Fruit fly (Drosophila melanogaster) whole organism, embryonic: ENCODE results near the gene CG43179.

ENCODE experiments used
- Atf3 ChIP-seq: fragments of 200-800 bp; sonication (Bioruptor generic); optimal IDR thresholded peaks from 3 replicates; lab custom pipeline; 2016; ENCODE audit warnings: missing biosample characterization, missing genetic modification characterization
- B-H2 ChIP-seq: fragments of 200-800 bp; sonication (Bioruptor generic); optimal IDR thresholded peaks from 2 replicates; lab custom pipeline; 2018; ENCODE audit warnings: missing biosample characterization, mild to moderate bottlenecking, missing genetic modification characterization
- CG10431 ChIP-seq: fragments of 200-800 bp; sonication (Bioruptor generic); optimal IDR thresholded peaks from 3 replicates; lab custom pipeline; 2018; ENCODE audit warnings: missing biosample characterization, mild to moderate bottlenecking, missing genetic modification characterization
- CG10654 ChIP-seq: fragments of 200-800 bp; sonication (Bioruptor generic); optimal IDR thresholded peaks from 2 replicates; lab custom pipeline; 2016; ENCODE audit warnings: missing biosample characterization, missing genetic modification characterization
- CG11560 ChIP-seq: fragments of 200-800 bp; sonication (Bioruptor generic); IDR thresholded peaks from 3 replicates; pipeline ENCODE4 v1.3.6; 2022; ENCODE audit warnings: missing biosample characterization, missing genetic modification characterization
- CG12236 ChIP-seq: fragments of 200-800 bp; sonication (Bioruptor generic); optimal IDR thresholded peaks from 2 replicates; lab custom pipeline; 2016; ENCODE audit warnings: missing biosample characterization, missing genetic modification characterization
- CG13123 ChIP-seq: fragments of 200-800 bp; sonication (Bioruptor generic); optimal IDR thresholded peaks from 2 replicates; lab custom pipeline; 2016; ENCODE audit warnings: missing biosample characterization, missing genetic modification characterization
- CG13424 ChIP-seq: fragments of 200-800 bp; sonication (Bioruptor generic); optimal IDR thresholded peaks from 2 replicates; lab custom pipeline; 2019; ENCODE audit warnings: missing biosample characterization, mild to moderate bottlenecking, missing genetic modification characterization, moderate library complexity
- CG13894 ChIP-seq: fragments of 200-800 bp; sonication (Bioruptor generic); optimal IDR thresholded peaks from 3 replicates; lab custom pipeline; 2018; ENCODE audit warnings: missing biosample characterization, mild to moderate bottlenecking, missing genetic modification characterization, moderate library complexity
- CG14860 ChIP-seq: fragments of 200-800 bp; sonication (Bioruptor generic); IDR thresholded peaks from 3 replicates; pipeline ENCODE4 v1.3.6; 2022; ENCODE audit warnings: missing biosample characterization, missing genetic modification characterization; ENCODE audit not compliant: partially characterized antibody
- CG14965 ChIP-seq: fragments of 200-800 bp; sonication (Bioruptor generic); optimal IDR thresholded peaks from 2 replicates; lab custom pipeline; 2016; ENCODE audit warnings: missing biosample characterization, missing genetic modification characterization, borderline replicate concordance
- CG15514 ChIP-seq: fragments of 200-800 bp; sonication (Bioruptor generic); optimal IDR thresholded peaks from 3 replicates; lab custom pipeline; 2017; ENCODE audit warnings: missing biosample characterization, missing genetic modification characterization, mild to moderate bottlenecking, moderate library complexity, missing genetic modification reagents
- CG17359 ChIP-seq: fragments of 200-800 bp; sonication (Bioruptor generic); optimal IDR thresholded peaks from 3 replicates; lab custom pipeline; 2018; ENCODE audit warnings: missing biosample characterization, mild to moderate bottlenecking, missing genetic modification characterization, moderate library complexity
- CG17612 ChIP-seq: fragments of 200-800 bp; sonication (Bioruptor generic); IDR thresholded peaks from 2 replicates; pipeline ENCODE4 v1.3.6; 2022; ENCODE audit warnings: missing biosample characterization, missing genetic modification characterization
- CG17829 ChIP-seq: fragments of 200-800 bp; optimal IDR thresholded peaks from 2 replicates; lab custom pipeline; 2019; ENCODE audit warnings: missing biosample characterization, mild to moderate bottlenecking, missing genetic modification characterization, moderate library complexity
- CG2129 ChIP-seq: fragments of 200-800 bp; sonication (Bioruptor generic); IDR thresholded peaks from 2 replicates; pipeline ENCODE4 v1.3.6; 2022; ENCODE audit warnings: missing biosample characterization, missing genetic modification characterization; ENCODE audit not compliant: partially characterized antibody
- CG2712 ChIP-seq: fragments of 200-800 bp; optimal IDR thresholded peaks from 3 replicates; lab custom pipeline; 2019; ENCODE audit warnings: missing biosample characterization, mild to moderate bottlenecking, missing genetic modification characterization, moderate library complexity
- CG30431 ChIP-seq: fragments of 200-800 bp; sonication (Bioruptor generic); optimal IDR thresholded peaks from 2 replicates; lab custom pipeline; 2017; ENCODE audit warnings: missing biosample characterization, missing genetic modification characterization
- CG31441 ChIP-seq: fragments of 200-800 bp; sonication (Bioruptor generic); IDR thresholded peaks from 2 replicates; pipeline ENCODE4 v1.3.6; 2022; ENCODE audit warnings: missing biosample characterization, missing genetic modification characterization
- CG34376 ChIP-seq: fragments of 200-800 bp; sonication (Bioruptor generic); optimal IDR thresholded peaks from 2 replicates; lab custom pipeline; 2018; ENCODE audit warnings: missing biosample characterization, mild to moderate bottlenecking, missing genetic modification characterization
- CG5180 ChIP-seq: fragments of 200-800 bp; sonication (Bioruptor generic); optimal IDR thresholded peaks from 3 replicates; lab custom pipeline; 2017; ENCODE audit warnings: missing biosample characterization, missing genetic modification characterization, mild to moderate bottlenecking, moderate library complexity, missing genetic modification reagents
- CG5953 ChIP-seq: fragments of 200-800 bp; sonication (Bioruptor generic); IDR thresholded peaks from 2 replicates; pipeline ENCODE4 v1.3.6; 2022; ENCODE audit warnings: missing biosample characterization, missing genetic modification characterization
- CG8478 ChIP-seq: fragments of >200 bp; optimal IDR thresholded peaks from 2 replicates; lab custom pipeline; 2018
- Dref ChIP-seq: fragments of 200-800 bp; sonication (Bioruptor generic); IDR thresholded peaks from 2 replicates; pipeline ENCODE4 v1.3.6; 2022; ENCODE audit warnings: missing biosample characterization, missing genetic modification characterization
- Ets65A ChIP-seq: fragments of 200-800 bp; sonication (Bioruptor generic); peaks from one replicate; lab custom pipeline; 2016; ENCODE audit warnings: missing biosample characterization, missing genetic modification characterization
- Hr3 ChIP-seq: fragments of 200-800 bp; sonication (Bioruptor generic); optimal IDR thresholded peaks from 3 replicates; lab custom pipeline; 2016; ENCODE audit warnings: missing biosample characterization, missing genetic modification characterization
- Hr78 ChIP-seq, 2 experiments: fragments of 200-800 bp in 1 of 2; fragments of >200 bp in 1 of 2; sonication (Bioruptor generic) in 1 of 2; optimal IDR thresholded peaks; 2 replicates each; lab custom pipeline; 2017 to 2019; ENCODE audit warnings: missing biosample characterization in 2 of 2, missing genetic modification characterization in 2 of 2, mild to moderate bottlenecking in 1 of 2, moderate library complexity in 1 of 2
- MTF-1 ChIP-seq: fragments of 200-800 bp; sonication (Bioruptor generic); optimal IDR thresholded peaks from 2 replicates; lab custom pipeline; 2018; ENCODE audit warnings: missing biosample characterization, mild to moderate bottlenecking, missing genetic modification characterization, borderline replicate concordance
- NC2α ChIP-seq: fragments of 200-800 bp; sonication (Bioruptor generic); optimal IDR thresholded peaks from 2 replicates; lab custom pipeline; 2016; ENCODE audit warnings: missing biosample characterization, missing genetic modification characterization
- Oli ChIP-seq: fragments of 200-800 bp; sonication (Bioruptor generic); optimal IDR thresholded peaks from 2 replicates; lab custom pipeline; 2018; ENCODE audit warnings: missing biosample characterization, mild to moderate bottlenecking, missing genetic modification characterization, moderate library complexity
- TFAM ChIP-seq: fragments of 200-800 bp; sonication (Bioruptor generic); optimal IDR thresholded peaks from 2 replicates; lab custom pipeline; 2017; ENCODE audit warnings: missing biosample characterization, missing genetic modification characterization, inconsistent platforms
- ab ChIP-seq: fragments of 200-800 bp; sonication (Bioruptor generic); optimal IDR thresholded peaks from 2 replicates; lab custom pipeline; 2016; ENCODE audit warnings: missing biosample characterization, missing genetic modification characterization
- aop ChIP-seq: fragments of 200-800 bp; sonication (Bioruptor generic); IDR thresholded peaks from 2 replicates; pipeline ENCODE4 v1.3.6; 2022; ENCODE audit warnings: missing biosample characterization, missing genetic modification characterization
- ap ChIP-seq: fragments of 200-800 bp; sonication (Bioruptor generic); IDR thresholded peaks from 2 replicates; pipeline ENCODE4 v1.3.6; 2022; ENCODE audit warnings: missing biosample characterization, missing genetic modification characterization
- bsh ChIP-seq, 2 experiments: fragments of 200-800 bp; sonication (Bioruptor generic); optimal IDR thresholded peaks; 2 replicates each; lab custom pipeline; 2017 to 2018; ENCODE audit warnings: mild to moderate bottlenecking in 2 of 2, missing biosample characterization in 2 of 2, missing genetic modification characterization in 2 of 2, moderate library complexity in 1 of 2
- cas ChIP-seq: fragments of 200-800 bp; sonication (Bioruptor generic); IDR thresholded peaks from 2 replicates; pipeline ENCODE4 v1.3.6; 2022; ENCODE audit warnings: missing biosample characterization, missing genetic modification characterization
- crc ChIP-seq: fragments of 200-800 bp; sonication (Bioruptor generic); optimal IDR thresholded peaks from 2 replicates; lab custom pipeline; 2016; ENCODE audit warnings: missing biosample characterization, missing genetic modification characterization
- grau ChIP-seq: fragments of 200-800 bp; optimal IDR thresholded peaks from 3 replicates; lab custom pipeline; 2019; ENCODE audit warnings: missing biosample characterization, mild to moderate bottlenecking, missing genetic modification characterization, moderate library complexity
- hth ChIP-seq: fragments of >200 bp; optimal IDR thresholded peaks from 2 replicates; lab custom pipeline; 2017; ENCODE audit warnings: inconsistent platforms
- ken ChIP-seq: fragments of 200-800 bp; sonication (Bioruptor generic); IDR thresholded peaks from 3 replicates; pipeline ENCODE4 v1.3.6; 2022; ENCODE audit warnings: missing biosample characterization, missing genetic modification characterization
- lab ChIP-seq: fragments of 200-800 bp; sonication (Bioruptor generic); optimal IDR thresholded peaks from 3 replicates; lab custom pipeline; 2017; ENCODE audit warnings: missing biosample characterization, missing genetic modification characterization, mild to moderate bottlenecking, moderate library complexity, missing genetic modification reagents
- lola ChIP-seq, 3 experiments: fragments of >200 bp in 2 of 3; fragments of 200-800 bp in 1 of 3; sonication (Bioruptor generic) in 1 of 3; optimal IDR thresholded peaks; 2 replicates each; lab custom pipeline; 2017 to 2019; ENCODE audit warnings: missing biosample characterization in 3 of 3, missing genetic modification characterization in 3 of 3, mild to moderate bottlenecking in 1 of 3, moderate library complexity in 1 of 3
- lov ChIP-seq, 2 experiments: fragments of 200-800 bp in 1 of 2; fragments of >200 bp in 1 of 2; sonication (Bioruptor generic) in 1 of 2; IDR thresholded peaks in 1 of 2; optimal IDR thresholded peaks in 1 of 2; 2 replicates in 1 of 2; 3 replicates in 1 of 2; pipeline versions ENCODE4 v1.3.6 to Lab custom; 2017 to 2022; ENCODE audit warnings: missing biosample characterization in 1 of 2, missing genetic modification characterization in 1 of 2
- phol ChIP-seq: fragments of 200-800 bp; sonication (Bioruptor generic); optimal IDR thresholded peaks from 3 replicates; lab custom pipeline; 2018; ENCODE audit warnings: missing biosample characterization, mild to moderate bottlenecking, missing genetic modification characterization, moderate library complexity
- pnt ChIP-seq: fragments of 200-800 bp; sonication (Bioruptor generic); optimal IDR thresholded peaks from 3 replicates; lab custom pipeline; 2016; ENCODE audit warnings: missing biosample characterization, missing genetic modification characterization
- pum ChIP-seq: fragments of 200-800 bp; sonication (Bioruptor generic); optimal IDR thresholded peaks from 2 replicates; lab custom pipeline; 2016; ENCODE audit warnings: missing biosample characterization, missing genetic modification characterization
- ranshi ChIP-seq: fragments of 200-800 bp; sonication (Bioruptor generic); IDR thresholded peaks from 2 replicates; pipeline ENCODE4 v1.3.6; 2022; ENCODE audit warnings: missing biosample characterization, missing genetic modification characterization
- run ChIP-seq: fragments of 200-800 bp; sonication (Bioruptor generic); optimal IDR thresholded peaks from 3 replicates; lab custom pipeline; 2018; ENCODE audit warnings: missing biosample characterization, mild to moderate bottlenecking, missing genetic modification characterization
- shn ChIP-seq: fragments of 200-800 bp; sonication (Bioruptor generic); optimal IDR thresholded peaks from 3 replicates; lab custom pipeline; 2016; ENCODE audit warnings: missing biosample characterization, missing genetic modification characterization
- sima ChIP-seq: fragments of 200-800 bp; sonication (Bioruptor generic); optimal IDR thresholded peaks from 2 replicates; lab custom pipeline; 2016; ENCODE audit warnings: missing biosample characterization, missing genetic modification characterization
- unpg ChIP-seq: fragments of 200-800 bp; sonication (Bioruptor generic); optimal IDR thresholded peaks from 3 replicates; lab custom pipeline; 2018; ENCODE audit warnings: missing biosample characterization, mild to moderate bottlenecking, missing genetic modification characterization, moderate library complexity

CG43179 gene

dm6 chr3R:14284422-14284760 lies 28.5 kb downstream of the CG43179 start (continued):
- TF ChIP-seq CG17612 (GFP tag; lab: Robert Waterston, UW) (no peak), CG14860 (GFP tag; lab: Robert Waterston, UW) (no peak), pum (GFP tag; lab: Kevin White, UChicago) (no peak), lab (GFP tag; lab: Kevin White, UChicago) (peak; percentile 47), B-H2 (GFP tag; lab: Kevin White, UChicago) (no peak), CG17359 (peak; percentile 49), CG10654 (GFP tag; lab: Kevin White, UChicago) (no peak), ab (no peak), ap (GFP tag; lab: Robert Waterston, UW) (no peak), Dref (no peak), NC2α (GFP tag; lab: Kevin White, UChicago) (no peak), CG2129 (GFP tag; lab: Robert Waterston, UW) (no peak), hth (lab: Kevin White, UChicago) (no peak), TFAM (GFP tag; lab: Kevin White, UChicago) (no peak), Hr78 (GFP tag; optimal IDR thresholded peaks at IDR 0.05; lab: Kevin White, UChicago) (no peak), CG34376 (no peak), CG13424 (tag; lab: Kevin White, UChicago) (peak; percentile 40), crc (GFP tag; lab: Kevin White, UChicago) (no peak), ken (GFP tag; lab: Robert Waterston, UW) (no peak), CG5180 (GFP tag; lab: Kevin White, UChicago) (peak; percentile 10), CG13894 (tag; lab: Kevin White, UChicago) (no peak), Ets65A (GFP tag; lab: Kevin White, UChicago) (peak; percentile 81), aop (no peak), CG8478 (lab: Kevin White, UChicago) (no peak), ranshi (GFP tag; lab: Robert Waterston, UW) (no peak), Hr3 (GFP tag; lab: Kevin White, UChicago) (no peak), CG11560 (tag; lab: Robert Waterston, UW) (no peak), phol (tag; lab: Kevin White, UChicago) (peak; percentile 23), lov (optimal IDR thresholded peaks at IDR 0.05; lab: Kevin White, UChicago) (no peak), lov (GFP tag; IDR thresholded peaks at IDR 0.05; lab: Robert Waterston, UW) (no peak), CG31441 (no peak), grau (tag; lab: Kevin White, UChicago) (peak; percentile 92), sima (GFP tag; lab: Kevin White, UChicago) (peak; percentile 4), CG13123 (GFP tag; lab: Kevin White, UChicago) (no peak), CG30431 (no peak), CG2712 (tag; lab: Kevin White, UChicago) (peak; percentile 24), bsh (GFP tag; optimal IDR thresholded peaks at IDR 0.05; lab: Kevin White, UChicago) (peak in 1 of 2 experiments; percentile 23), CG17829 (peak; percentile 9), CG10431 (GFP tag; lab: Kevin White, UChicago) (peak; percentile 23), Atf3 (no peak), cas (GFP tag; lab: Robert Waterston, UW) (no peak), MTF-1 (peak; percentile 60), Oli (tag; lab: Kevin White, UChicago) (peak; percentile 56), CG15514 (peak; percentile 13), CG12236 (GFP tag; lab: Kevin White, UChicago) (no peak), unpg (peak; percentile 16), pnt (no peak), CG5953 (GFP tag; lab: Robert Waterston, UW) (no peak), run (tag; lab: Kevin White, UChicago) (no peak), CG14965 (GFP tag; lab: Kevin White, UChicago) (no peak), lola (GFP tag; optimal IDR thresholded peaks at IDR 0.05; lab: Kevin White, UChicago) (no peak), shn (GFP tag; lab: Kevin White, UChicago) (no peak)
